Worm (Caenorhabditis elegans): ENCODE measurements around the gene T10D4.11.

DNA sequence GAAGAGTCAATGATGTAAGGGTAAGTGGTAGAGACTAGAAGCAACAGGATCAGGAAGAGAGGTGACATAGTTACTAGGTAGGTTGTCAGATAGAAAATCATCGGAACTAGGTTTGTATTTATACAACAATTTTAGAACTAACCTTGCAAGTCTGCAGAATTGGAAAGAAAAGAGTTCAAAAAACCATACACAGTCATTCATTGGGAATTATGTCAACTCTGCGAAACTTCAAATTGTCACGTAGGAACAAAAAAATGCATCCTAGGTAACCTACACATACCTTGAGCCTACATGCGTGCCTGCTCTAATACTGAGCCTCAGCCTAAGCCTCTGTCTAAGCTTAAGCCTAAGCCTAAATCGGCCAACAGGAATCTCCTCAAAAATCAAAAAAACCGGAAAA lies 23.1 kb downstream of the T10D4.11 start, which contains the start of gene ins-19:
- TF ChIP-seq ces-1 (GFP tag; optimal IDR thresholded peaks at IDR 0.05) = no peak
- no peak for TF ChIP-seq unc-62 (GFP tag; optimal IDR thresholded peaks at IDR 0.05)
- no peak for TF ChIP-seq lin-15B (tag; optimal IDR thresholded peaks at IDR 0.05)
- TF ChIP-seq ceh-90 (tag; optimal IDR thresholded peaks at IDR 0.05) = no peak
- TF ChIP-seq aly-2 (tag; optimal IDR thresholded peaks at IDR 0.05) = no peak
- TF ChIP-seq fkh-10 (GFP tag; optimal IDR thresholded peaks at IDR 0.05) = no peak
- TF ChIP-seq lir-3 (tag; optimal IDR thresholded peaks at IDR 0.05; ENCODE audit: poor library complexity) = no peak
- no peak for TF ChIP-seq lin-39 (tag; optimal IDR thresholded peaks at IDR 0.05)
- TF ChIP-seq nhr-90 (tag; optimal IDR thresholded peaks at IDR 0.05; ENCODE audit: poor library complexity) = no peak
- no peak for TF ChIP-seq dpl-1 (GFP tag; optimal IDR thresholded peaks at IDR 0.05)
- TF ChIP-seq nhr-28 (tag; optimal IDR thresholded peaks at IDR 0.05) = no peak
- TF ChIP-seq lin-13 (GFP tag; optimal IDR thresholded peaks at IDR 0.05) = no peak
- no peak for TF ChIP-seq mdl-1 (tag; optimal IDR thresholded peaks at IDR 0.05)

Data from whole organism, L1 larva.